Worm (Caenorhabditis elegans): ENCODE results near the gene C34C12.2.

DNA sequence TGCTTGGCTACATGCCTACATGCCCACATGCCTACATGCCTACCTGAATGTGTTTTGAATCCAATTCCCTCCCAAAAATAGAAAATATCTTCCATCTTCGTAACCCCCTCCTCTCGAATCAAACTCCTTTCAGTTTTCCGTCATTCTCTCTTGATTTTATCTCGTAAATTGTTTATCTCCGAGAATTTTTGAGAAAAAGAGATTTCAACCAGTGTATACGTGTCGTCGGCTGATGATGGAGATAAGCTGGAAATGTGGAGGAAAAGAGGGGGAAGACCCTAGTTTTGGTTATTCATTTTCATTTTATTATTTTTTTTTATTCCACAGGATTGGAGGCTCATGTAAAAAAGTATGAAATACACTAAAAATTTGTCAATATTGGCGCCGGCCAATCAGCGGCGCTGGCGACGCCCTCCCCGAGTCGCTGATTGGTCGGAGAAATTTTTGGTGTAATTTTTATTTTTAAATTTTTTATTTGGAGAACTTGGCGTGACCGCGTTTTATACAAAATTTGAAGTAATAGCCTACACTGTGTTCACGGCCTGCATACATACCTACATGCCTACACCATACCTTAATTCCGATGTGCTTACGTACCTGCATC lies 25.3 kb downstream of the C34C12.2 start:
- TF ChIP-seq unc-62 (GFP tag; optimal IDR thresholded peaks at IDR 0.05 in 1 of 2) = no peak
- TF ChIP-seq unc-62 (tag; optimal IDR thresholded peaks at IDR 0.05) = no peak
- TF ChIP-seq ztf-11 (tag; optimal IDR thresholded peaks at IDR 0.05) = no peak
- no peak for TF ChIP-seq ceh-44 (GFP tag; IDR thresholded peaks at IDR 0.05)
- TF ChIP-seq nhr-76 (tag; optimal IDR thresholded peaks at IDR 0.05) = no peak
- TF ChIP-seq fkh-10 (GFP tag; optimal IDR thresholded peaks at IDR 0.05) = no peak
- TF ChIP-seq lsy-2 (tag; optimal IDR thresholded peaks at IDR 0.05) = no peak
- no peak for TF ChIP-seq tag-97 (GFP tag; IDR thresholded peaks at IDR 0.05)
- TF ChIP-seq nhr-25 (tag; optimal IDR thresholded peaks at IDR 0.05; ENCODE audit: borderline replicate concordance, insufficient read depth) = no peak
- no peak for TF ChIP-seq ceh-82 (tag; optimal IDR thresholded peaks at IDR 0.05)
- TF ChIP-seq mep-1 (tag; optimal IDR thresholded peaks at IDR 0.05) = no peak
- no peak for TF ChIP-seq saeg-2 (GFP tag; IDR thresholded peaks at IDR 0.05)
- TF ChIP-seq attf-4 (tag; optimal IDR thresholded peaks at IDR 0.05) = no peak
- TF ChIP-seq nhr-102 (tag; optimal IDR thresholded peaks at IDR 0.05) = no peak
